Worm (Caenorhabditis elegans): ENCODE results near the gene Y37D8A.29.

Y37D8A.29 gene

DNA sequence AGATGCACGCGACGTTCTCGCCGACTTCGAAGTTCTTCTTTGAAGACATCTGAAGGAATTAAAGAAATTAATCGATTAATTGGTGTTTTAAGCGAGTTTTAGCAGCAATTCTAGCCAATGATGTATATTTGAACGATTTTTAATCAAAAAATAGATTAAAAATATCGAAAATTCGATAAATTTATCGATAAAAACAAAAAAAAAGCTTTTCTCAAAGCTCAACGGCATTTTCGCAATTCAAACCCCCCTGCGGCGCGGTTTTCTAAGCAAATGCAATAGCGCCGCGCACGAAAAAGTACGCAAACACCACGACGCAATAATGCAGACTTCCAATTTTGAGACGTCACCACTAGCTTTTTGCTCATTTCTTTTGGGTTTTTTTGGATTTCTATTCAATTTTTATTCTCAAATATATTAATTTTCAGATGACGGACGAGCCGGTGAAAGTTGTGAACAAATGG is 16.8 kb downstream of the Y37D8A.29 start, which contains the start of the genes mrg-1 and spcs-2 (continued):
- TF ChIP-seq dmd-9 (GFP tag; IDR thresholded peaks at IDR 0.05) (peak; percentile 73), madf-9 (GFP tag; conservative IDR thresholded peaks at IDR 0.05) (peak; percentile 64), D1046.2 (GFP tag; IDR thresholded peaks at IDR 0.05) (no peak), ceh-82 (tag; optimal IDR thresholded peaks at IDR 0.05) (no peak), sdz-12 (GFP tag; optimal IDR thresholded peaks at IDR 0.05) (no peak), dve-1 (tag; optimal IDR thresholded peaks at IDR 0.05; ENCODE audit: insufficient read depth) (peak; percentile 91), pha-4 (GFP tag; IDR thresholded peaks at IDR 0.05) (peak; percentile 84), pha-4 (tag; optimal IDR thresholded peaks at IDR 0.05) (peak; percentile 29), mxl-2 (GFP tag; conservative IDR thresholded peaks at IDR 0.05) (no peak), zfp-2 (tag; optimal IDR thresholded peaks at IDR 0.05) (peak; percentile 24), mdl-1 (tag; optimal IDR thresholded peaks at IDR 0.05) (peak in 1 of 2 experiments; percentile 47), hmg-1.1 (GFP tag; IDR thresholded peaks at IDR 0.05) (peak; percentile 83), lin-15B (tag; optimal IDR thresholded peaks at IDR 0.05) (peak; percentile 59), F49E8.2 (tag; optimal IDR thresholded peaks at IDR 0.05; ENCODE audit: borderline replicate concordance) (peak; percentile 60), saeg-2 (GFP tag; IDR thresholded peaks at IDR 0.05) (no peak), hif-1 (tag; optimal IDR thresholded peaks at IDR 0.05) (peak in 1 of 2 experiments; percentile 72), php-3 (GFP tag; IDR thresholded peaks at IDR 0.05) (peak; percentile 32; the same call in 1 of the 2 replicates), unc-130 (GFP tag; optimal IDR thresholded peaks at IDR 0.05) (peak; percentile 93), F44E2.7 (GFP tag; IDR thresholded peaks at IDR 0.05) (no peak), T20F7.1 (GFP tag; optimal IDR thresholded peaks at IDR 0.05) (no peak), dpl-1 (GFP tag; optimal IDR thresholded peaks at IDR 0.05) (peak; percentile 88), lin-1 (GFP tag; IDR thresholded peaks at IDR 0.05) (peak; percentile 37; the same call in 1 of the 2 replicates), ceh-44 (GFP tag; IDR thresholded peaks at IDR 0.05) (0 out of 2 replicates have a peak, but pooled peaks have one; percentile 42), nhr-11 (tag; optimal IDR thresholded peaks at IDR 0.05) (peak; percentile 35), set-16 (GFP tag; IDR thresholded peaks at IDR 0.05) (no peak), madf-5 (GFP tag; IDR thresholded peaks at IDR 0.05) (0 out of 4 replicates have a peak, but pooled peaks of 1 of the 2 experiments have one; percentile 39), aha-1 (tag) (peak; percentile 98), nhr-42 (GFP tag; IDR thresholded peaks at IDR 0.05) (peak; percentile 67), ztf-7 (tag; optimal IDR thresholded peaks at IDR 0.05) (peak; percentile 44), attf-4 (tag; optimal IDR thresholded peaks at IDR 0.05) (no peak), unc-62 (GFP tag; optimal IDR thresholded peaks at IDR 0.05 in 1 of 2) (peak in 1 of 2 experiments; percentile 98), unc-62 (tag; optimal IDR thresholded peaks at IDR 0.05) (no peak), zip-2 (tag; optimal IDR thresholded peaks at IDR 0.05) (peak; percentile 56), ZK337.2 (GFP tag; IDR thresholded peaks at IDR 0.05) (no peak), snpc-1.2 (GFP tag; IDR thresholded peaks at IDR 0.05) (0 out of 2 replicates have a peak, but pooled peaks have one; percentile 25), arid-1 (GFP tag; conservative IDR thresholded peaks at IDR 0.05) (peak; percentile 88), skn-1 (tag; optimal IDR thresholded peaks at IDR 0.05) (no peak), spr-1 (tag; optimal IDR thresholded peaks at IDR 0.05) (peak; percentile 77), T26A8.4 (GFP tag; IDR thresholded peaks at IDR 0.05) (peak; percentile 88), ctbp-1 (GFP tag; IDR thresholded peaks at IDR 0.05) (peak; percentile 75), jun-1 (tag; optimal IDR thresholded peaks at IDR 0.05) (peak; percentile 49), mep-1 (tag; optimal IDR thresholded peaks at IDR 0.05) (peak; percentile 96), nhr-28 (tag; optimal IDR thresholded peaks at IDR 0.05) (peak; percentile 51), lin-13 (GFP tag; optimal IDR thresholded peaks at IDR 0.05) (peak; percentile 95), daf-16 (GFP tag; optimal IDR thresholded peaks at IDR 0.05) (no peak), daf-16 (tag; optimal IDR thresholded peaks at IDR 0.05) (peak; percentile 78), nhr-48 (tag; optimal IDR thresholded peaks at IDR 0.05) (peak; percentile 1), ceh-20 (GFP tag; IDR thresholded peaks at IDR 0.05) (peak; percentile 74), ceh-28 (tag; optimal IDR thresholded peaks at IDR 0.05) (peak; percentile 47), mes-2 (tag; optimal IDR thresholded peaks at IDR 0.05; ENCODE audit: poor library complexity, severe bottlenecking) (peak; percentile 97), ceh-32 (tag; optimal IDR thresholded peaks at IDR 0.05; ENCODE audit: poor library complexity) (no peak)
